Worm (Caenorhabditis elegans) whole organism, L3 larva: ENCODE data around the gene F54H5.5.

Source experiments
- R02D3.7 ChIP-seq: fragments of 150-350 bp; optimal IDR thresholded peaks from 2 replicates; lab custom pipeline; 2014; ENCODE audit warnings: missing biosample characterization, missing genetic modification characterization
- ZK546.5 ChIP-seq: sonication (generic microtip); optimal IDR thresholded peaks from 2 replicates; lab custom pipeline; 2017; ENCODE audit warnings: missing biosample characterization, missing genetic modification characterization
- aly-2 ChIP-seq: fragments of 150-350 bp; optimal IDR thresholded peaks from 2 replicates; lab custom pipeline; 2014; ENCODE audit warnings: missing biosample characterization, missing genetic modification characterization
- ama-1 ChIP-seq: fragments of 150-350 bp; optimal IDR thresholded peaks from 2 replicates; lab custom pipeline; 2018
- ceh-28 ChIP-seq: fragments of 150-350 bp; optimal IDR thresholded peaks from 2 replicates; lab custom pipeline; 2014; ENCODE audit warnings: missing biosample characterization, missing genetic modification reagents, missing genetic modification characterization
- ceh-82 ChIP-seq: fragments of 150-350 bp; optimal IDR thresholded peaks from 2 replicates; lab custom pipeline; 2014; ENCODE audit warnings: missing biosample characterization, missing genetic modification characterization
- ceh-9 ChIP-seq: sonication (generic microtip); optimal IDR thresholded peaks from 2 replicates; lab custom pipeline; 2018; ENCODE audit warnings: missing biosample characterization, missing genetic modification characterization
- daf-12 ChIP-seq: fragments of 150-350 bp; optimal IDR thresholded peaks from 2 replicates; lab custom pipeline; 2014; ENCODE audit warnings: missing biosample characterization, missing genetic modification reagents, missing genetic modification characterization
- egl-27 ChIP-seq: sonication (generic microtip); optimal IDR thresholded peaks from 4 replicates; lab custom pipeline; 2017; ENCODE audit warnings: missing biosample characterization, missing genetic modification reagents, missing genetic modification characterization
- egl-5 ChIP-seq: fragments of 150-350 bp; optimal IDR thresholded peaks from 2 replicates; lab custom pipeline; 2017; ENCODE audit warnings: missing biosample characterization, missing genetic modification reagents, missing genetic modification characterization, inconsistent platforms
- elt-1 ChIP-seq: fragments of 150-350 bp; optimal IDR thresholded peaks from 2 replicates; lab custom pipeline; 2014; ENCODE audit warnings: missing biosample characterization, missing genetic modification characterization
- elt-2 ChIP-seq: sonication (generic microtip); optimal IDR thresholded peaks from 2 replicates; lab custom pipeline; 2016; ENCODE audit warnings: missing genetic modification reagents, mild to moderate bottlenecking, missing genetic modification characterization, missing compliant biosample characterization
- fkh-10 ChIP-seq: sonication (generic microtip); optimal IDR thresholded peaks from 2 replicates; lab custom pipeline; 2017; ENCODE audit warnings: missing biosample characterization, missing genetic modification reagents, missing genetic modification characterization
- fkh-2 ChIP-seq: fragments of 150-350 bp; optimal IDR thresholded peaks from 2 replicates; lab custom pipeline; 2014; ENCODE audit warnings: missing biosample characterization, missing genetic modification reagents, missing genetic modification characterization
- fos-1 ChIP-seq: fragments of 150-350 bp; optimal IDR thresholded peaks from 2 replicates; lab custom pipeline; 2014; ENCODE audit warnings: missing biosample characterization, missing genetic modification characterization
- hmg-11 ChIP-seq: sonication (generic microtip); optimal IDR thresholded peaks from 2 replicates; lab custom pipeline; 2016; ENCODE audit warnings: missing genetic modification characterization, missing compliant biosample characterization
- jun-1 ChIP-seq: fragments of 150-350 bp; optimal IDR thresholded peaks from 2 replicates; lab custom pipeline; 2014; ENCODE audit warnings: missing biosample characterization, missing genetic modification reagents, missing genetic modification characterization
- lin-15B ChIP-seq: fragments of 150-350 bp; optimal IDR thresholded peaks from 2 replicates; lab custom pipeline; 2014; ENCODE audit warnings: missing biosample characterization, missing genetic modification characterization
- lin-39 ChIP-seq: fragments of 150-350 bp; optimal IDR thresholded peaks from 2 replicates; lab custom pipeline; 2018; ENCODE audit warnings: missing biosample characterization, missing genetic modification reagents, missing genetic modification characterization
- mdl-1 ChIP-seq: fragments of 150-350 bp; optimal IDR thresholded peaks from 2 replicates; lab custom pipeline; 2014; ENCODE audit warnings: missing biosample characterization, missing genetic modification characterization
- mml-1 ChIP-seq: fragments of 150-350 bp; sonication (generic microtip); optimal IDR thresholded peaks from 3 replicates; lab custom pipeline; 2014; ENCODE audit warnings: missing biosample characterization, missing genetic modification characterization
- nhr-23 ChIP-seq: fragments of 150-350 bp; optimal IDR thresholded peaks from 2 replicates; lab custom pipeline; 2014; ENCODE audit warnings: missing biosample characterization, missing genetic modification reagents, missing genetic modification characterization
- nhr-237 ChIP-seq: fragments of 150-350 bp; optimal IDR thresholded peaks from 2 replicates; lab custom pipeline; 2014; ENCODE audit warnings: missing biosample characterization, missing genetic modification characterization
- nhr-28 ChIP-seq: fragments of 150-350 bp; optimal IDR thresholded peaks from 2 replicates; lab custom pipeline; 2014; ENCODE audit warnings: missing biosample characterization, missing genetic modification characterization
- nhr-43 ChIP-seq: sonication (generic microtip); optimal IDR thresholded peaks from 2 replicates; lab custom pipeline; 2016; ENCODE audit warnings: mild to moderate bottlenecking, missing genetic modification characterization, missing compliant biosample characterization; ENCODE audit not compliant: poor library complexity, severe bottlenecking
- nhr-67 ChIP-seq: fragments of 150-350 bp; optimal IDR thresholded peaks from 2 replicates; lab custom pipeline; 2014; ENCODE audit warnings: missing biosample characterization, missing genetic modification characterization
- pha-4 ChIP-seq: fragments of 150-350 bp; optimal IDR thresholded peaks from 2 replicates; lab custom pipeline; 2014; ENCODE audit warnings: missing biosample characterization, missing genetic modification reagents, missing genetic modification characterization
- pqm-1 ChIP-seq: fragments of 150-350 bp; optimal IDR thresholded peaks from 2 replicates; lab custom pipeline; 2017; ENCODE audit warnings: missing biosample characterization, missing genetic modification characterization, inconsistent platforms
- sea-2 ChIP-seq: fragments of 150-350 bp; sonication (generic microtip); optimal IDR thresholded peaks from 4 replicates; lab custom pipeline; 2014; ENCODE audit warnings: missing biosample characterization, missing genetic modification reagents, missing genetic modification characterization
- tbx-2 ChIP-seq: sonication (generic microtip); optimal IDR thresholded peaks from 2 replicates; lab custom pipeline; 2016; ENCODE audit warnings: mild to moderate bottlenecking, missing genetic modification characterization, missing compliant biosample characterization
- unc-39 ChIP-seq: sonication (generic microtip); optimal IDR thresholded peaks from 4 replicates; lab custom pipeline; 2017; ENCODE audit warnings: missing biosample characterization, missing genetic modification characterization
- unc-62 ChIP-seq: fragments of 150-350 bp; sonication (generic microtip); optimal IDR thresholded peaks from 4 replicates; lab custom pipeline; 2014; ENCODE audit warnings: missing biosample characterization, missing genetic modification reagents, missing genetic modification characterization
- zag-1 ChIP-seq: fragments of 150-350 bp; optimal IDR thresholded peaks from 2 replicates; lab custom pipeline; 2014; ENCODE audit warnings: missing biosample characterization, missing genetic modification characterization
- ztf-4 ChIP-seq: fragments of 150-350 bp; optimal IDR thresholded peaks from 2 replicates; lab custom pipeline; 2014; ENCODE audit warnings: missing biosample characterization, missing genetic modification characterization

F54H5.5 gene

DNA sequence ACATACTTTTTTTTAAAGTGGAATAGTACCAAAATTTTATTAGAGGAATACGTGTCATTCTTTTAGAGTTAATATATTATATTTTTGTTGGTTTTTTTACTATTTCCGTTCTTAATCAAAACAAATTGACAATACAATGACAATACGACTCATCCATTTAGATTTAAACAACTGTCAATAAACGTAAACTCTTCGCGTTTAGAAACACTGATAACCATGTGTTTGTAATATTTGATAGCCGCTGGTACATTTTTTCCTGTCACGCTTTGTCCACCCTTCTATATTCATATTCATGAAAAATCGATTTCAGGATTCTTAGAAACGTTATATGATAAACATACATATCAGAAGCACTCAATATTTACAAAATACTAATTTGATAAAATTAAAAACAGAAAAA lies 36.7 kb upstream of the F54H5.5 start:
- TF ChIP-seq nhr-67 (tag; lab: Kevin White, UChicago), result no peak
- TF ChIP-seq elt-2 (tag; lab: Kevin White, UChicago), result peak; percentile 39
- TF ChIP-seq daf-12 (tag; lab: Kevin White, UChicago), result no peak
- no peak for TF ChIP-seq ceh-9 (tag; lab: Kevin White, UChicago)
- no peak for TF ChIP-seq nhr-28 (tag; lab: Kevin White, UChicago)
- TF ChIP-seq lin-15B (tag; lab: Kevin White, UChicago), result no peak
- TF ChIP-seq pha-4 (tag; lab: Kevin White, UChicago), result peak; percentile 4
- TF ChIP-seq fkh-2 (tag; lab: Kevin White, UChicago), result no peak

DNA sequence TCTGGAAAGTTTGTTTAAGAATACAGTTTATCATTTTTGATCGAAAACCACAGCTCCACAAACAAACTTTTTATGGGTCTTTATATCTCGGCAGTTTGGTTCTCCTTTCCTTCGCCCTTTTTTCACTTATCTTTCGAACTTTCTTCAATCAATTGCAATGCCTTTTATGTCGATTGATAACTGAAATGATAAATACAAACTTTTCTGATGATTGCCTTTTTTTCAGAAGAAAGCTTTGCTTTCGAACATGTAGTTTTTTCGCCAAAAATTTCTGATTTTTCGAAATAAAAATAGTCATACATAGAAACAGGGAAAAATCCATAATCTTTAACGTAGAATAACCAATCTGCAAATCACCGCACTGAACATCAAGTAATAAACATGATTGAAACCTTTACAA lies 34.1 kb upstream of the F54H5.5 start, which contains the start of gene T19D12.2:
Gene T19D12.2, plus strand, starts transcription at position 125 of the 400 bp plus-strand sequence.
- TF ChIP-seq jun-1 (tag; lab: Kevin White, UChicago) (no peak), tbx-2 (tag; lab: Kevin White, UChicago) (no peak), elt-2 (tag; lab: Kevin White, UChicago) (peak; percentile 79), R02D3.7 (tag; lab: Kevin White, UChicago) (no peak), egl-27 (no peak), ceh-28 (tag; lab: Kevin White, UChicago) (no peak)

DNA sequence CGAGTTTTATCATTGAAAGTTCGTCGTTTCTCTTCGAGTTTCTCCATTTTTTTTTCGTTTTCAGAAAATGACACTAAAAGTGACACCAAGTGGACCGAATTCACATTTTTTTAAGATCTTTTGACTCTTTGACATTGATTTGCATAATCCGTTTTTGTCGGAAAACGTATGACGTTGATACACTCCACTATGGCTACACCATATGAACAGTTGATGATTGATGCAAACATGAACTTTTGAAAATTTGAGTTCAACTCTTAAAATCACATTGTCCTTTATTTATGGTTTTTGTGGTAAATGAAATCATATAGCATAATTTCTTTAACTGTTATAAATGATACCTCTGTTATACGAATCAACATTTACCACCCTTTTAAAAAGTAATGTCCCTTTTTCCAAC lies 31.7 kb upstream of the F54H5.5 start, which contains the start of gene T19D12.10:
Gene T19D12.10, minus strand, starts transcription at position 101 of the 400 bp plus-strand sequence.
- TF ChIP-seq jun-1 (tag; lab: Kevin White, UChicago) (no peak), hmg-11 (tag; lab: Kevin White, UChicago) (no peak), ZK546.5 (no peak), unc-62 (GFP tag; lab: Kevin White, UChicago) (no peak), ztf-4 (tag; lab: Kevin White, UChicago) (no peak), nhr-28 (tag; lab: Kevin White, UChicago) (no peak), nhr-43 (tag; lab: Kevin White, UChicago) (no peak), mml-1 (tag; lab: Kevin White, UChicago) (no peak)

DNA sequence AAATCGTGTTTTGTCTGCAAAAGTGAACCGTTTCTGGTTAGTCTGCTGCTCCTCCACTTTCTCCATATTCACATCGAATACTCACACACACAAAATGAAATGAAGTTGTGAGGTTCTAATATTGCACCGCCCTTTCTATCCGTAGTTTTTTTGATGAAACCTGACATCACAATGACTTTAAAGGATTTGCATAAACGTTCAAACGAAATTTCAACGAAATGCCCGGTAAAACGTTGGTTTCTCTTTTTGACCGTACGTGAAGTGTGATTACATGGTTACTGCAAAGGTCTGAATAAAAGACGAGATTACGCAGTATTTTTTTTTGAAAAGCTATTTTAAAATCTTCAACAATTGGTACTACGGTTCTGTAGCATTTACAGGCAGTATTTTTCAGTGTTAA lies 27.2 kb upstream of the F54H5.5 start, which contains the start of gene T19D12.9:
Gene T19D12.9, minus strand, starts transcription at position 101 of the 400 bp plus-strand sequence.
- no peak for TF ChIP-seq elt-2 (tag; lab: Kevin White, UChicago)
- TF ChIP-seq elt-1 (tag; lab: Kevin White, UChicago), result no peak
- no peak for TF ChIP-seq daf-12 (tag; lab: Kevin White, UChicago)
- TF ChIP-seq unc-62 (GFP tag; lab: Kevin White, UChicago), result no peak
- no peak for TF ChIP-seq unc-39
- no peak for TF ChIP-seq mdl-1 (tag; lab: Kevin White, UChicago)
- no peak for TF ChIP-seq fos-1 (tag; lab: Kevin White, UChicago)
- no peak for TF ChIP-seq egl-5 (tag; lab: Kevin White, UChicago)
- no peak for TF ChIP-seq jun-1 (tag; lab: Kevin White, UChicago)
- no peak for TF ChIP-seq R02D3.7 (tag; lab: Kevin White, UChicago)
- no peak for TF ChIP-seq fkh-10
- no peak for TF ChIP-seq nhr-237 (tag; lab: Kevin White, UChicago)
- TF ChIP-seq ama-1 (lab: Kevin White, UChicago), result no peak
- no peak for TF ChIP-seq egl-27

DNA sequence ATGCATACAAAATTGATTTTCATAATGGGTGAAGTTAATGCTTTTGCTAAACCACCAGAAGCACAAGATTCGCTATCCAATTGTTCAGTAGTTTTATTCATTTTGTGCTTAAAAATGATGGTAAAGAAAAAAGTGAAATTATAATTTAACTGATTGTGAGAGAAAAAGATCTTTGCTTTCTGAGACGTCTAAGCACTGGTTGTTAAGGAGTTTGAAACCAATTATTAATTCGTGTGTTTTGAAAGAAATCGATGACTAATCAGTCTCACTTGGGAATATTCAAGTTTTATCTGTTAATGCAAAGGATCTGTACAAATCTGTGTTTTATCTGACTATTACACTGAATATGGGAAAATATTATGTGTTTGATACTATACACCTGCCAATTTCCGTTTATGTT lies 24.6 kb upstream of the F54H5.5 start, which contains the start of gene sra-26:
Gene sra-26, minus strand, starts transcription at position 101 of the 400 bp plus-strand sequence.
- TF ChIP-seq zag-1 (no peak), fkh-10 (no peak), nhr-43 (tag; lab: Kevin White, UChicago) (no peak), mml-1 (tag; lab: Kevin White, UChicago) (no peak), pha-4 (tag; lab: Kevin White, UChicago) (no peak), nhr-28 (tag; lab: Kevin White, UChicago) (no peak), tbx-2 (tag; lab: Kevin White, UChicago) (no peak), fos-1 (tag; lab: Kevin White, UChicago) (no peak)
- TF ChIP-seq, all 47 proteins: peak for 0

DNA sequence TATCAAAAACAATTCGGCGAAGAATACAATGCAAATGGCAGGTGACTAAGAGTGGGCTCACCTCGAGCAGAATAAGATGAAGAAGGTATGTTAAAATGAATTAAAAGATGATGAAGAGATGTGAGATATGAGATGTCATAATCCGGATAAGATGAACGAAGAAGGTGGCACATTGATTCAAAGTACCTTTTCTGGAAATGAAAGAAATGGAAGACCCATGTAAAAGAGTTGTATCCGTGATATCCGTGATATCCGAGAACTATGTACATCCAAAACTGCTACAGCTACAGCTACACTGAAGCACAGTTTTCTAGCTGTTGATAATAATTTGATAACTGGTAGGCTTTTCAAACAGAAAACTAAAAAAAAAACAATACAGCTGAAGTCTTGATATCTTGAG lies 21.9 kb upstream of the F54H5.5 start, which contains the start of gene oig-8:
Gene oig-8, minus strand, starts transcription at position 101 of the 400 bp plus-strand sequence.
- no peak for TF ChIP-seq egl-5 (tag; lab: Kevin White, UChicago)
- no peak for TF ChIP-seq ZK546.5
- no peak for TF ChIP-seq mdl-1 (tag; lab: Kevin White, UChicago)
- TF ChIP-seq aly-2 (tag; lab: Kevin White, UChicago), result no peak
- no peak for TF ChIP-seq unc-39
- no peak for TF ChIP-seq ceh-9 (tag; lab: Kevin White, UChicago)
- no peak for TF ChIP-seq nhr-23 (tag; lab: Kevin White, UChicago)
- no peak for TF ChIP-seq sea-2
- TF ChIP-seq lin-39, result no peak
- no peak for TF ChIP-seq ama-1 (lab: Kevin White, UChicago)
- no peak for TF ChIP-seq nhr-43 (tag; lab: Kevin White, UChicago)
- no peak for TF ChIP-seq pha-4 (tag; lab: Kevin White, UChicago)
- no peak for TF ChIP-seq fos-1 (tag; lab: Kevin White, UChicago)
- TF ChIP-seq pqm-1 (tag; lab: Kevin White, UChicago), result no peak
- no peak for TF ChIP-seq ceh-82 (tag; lab: Kevin White, UChicago)
- no peak for TF ChIP-seq ztf-4 (tag; lab: Kevin White, UChicago)
- no peak for TF ChIP-seq egl-27
- no peak for TF ChIP-seq elt-2 (tag; lab: Kevin White, UChicago)
- TF ChIP-seq R02D3.7 (tag; lab: Kevin White, UChicago), result no peak
